Worm (Caenorhabditis elegans) whole organism, late embryonic: ENCODE measurements around the gene C25F6.1.

Experiments used
- C08G9.2 ChIP-seq: sonication (generic microtip); optimal IDR thresholded peaks from 2 replicates; lab custom pipeline; 2016; ENCODE audit warnings: mild to moderate bottlenecking, missing genetic modification characterization, moderate library complexity, missing compliant biosample characterization
- C38D4.7 ChIP-seq: fragments of 200-800 bp; sonication (Bioruptor generic); optimal IDR thresholded peaks from 2 replicates; lab custom pipeline; 2018; ENCODE audit warnings: mild to moderate bottlenecking, missing genetic modification characterization, moderate library complexity, missing compliant biosample characterization
- F13H6.1 ChIP-seq: sonication (generic microtip); optimal IDR thresholded peaks from 2 replicates; lab custom pipeline; 2016; ENCODE audit warnings: missing genetic modification characterization, missing compliant biosample characterization
- K09A11.1 ChIP-seq: sonication (generic microtip); optimal IDR thresholded peaks from 2 replicates; lab custom pipeline; 2017; ENCODE audit warnings: antibody characterized with exemption, mild to moderate bottlenecking, missing genetic modification characterization, missing compliant biosample characterization; ENCODE audit not compliant: insufficient read depth
- ama-1 ChIP-seq: fragments of 150-350 bp; optimal IDR thresholded peaks from 2 replicates; lab custom pipeline; 2014
- ceh-19 ChIP-seq: fragments of 200-800 bp; sonication (Bioruptor generic); optimal IDR thresholded peaks from 2 replicates; lab custom pipeline; 2018; ENCODE audit warnings: mild to moderate bottlenecking, missing genetic modification characterization, missing compliant biosample characterization
- ceh-22 ChIP-seq: sonication (generic microtip); optimal IDR thresholded peaks from 2 replicates; lab custom pipeline; 2017; ENCODE audit warnings: missing biosample characterization, missing genetic modification characterization
- ceh-24 ChIP-seq: sonication (generic microtip); optimal IDR thresholded peaks from 2 replicates; lab custom pipeline; 2016; ENCODE audit warnings: mild to moderate bottlenecking, missing genetic modification characterization, missing compliant biosample characterization
- ceh-48 ChIP-seq: sonication (generic microtip); optimal IDR thresholded peaks from 2 replicates; lab custom pipeline; 2016; ENCODE audit warnings: missing genetic modification characterization, inconsistent platforms, missing compliant biosample characterization
- ceh-6 ChIP-seq: fragments of 200-800 bp; sonication (Bioruptor generic); optimal IDR thresholded peaks from 2 replicates; lab custom pipeline; 2018; ENCODE audit warnings: mild to moderate bottlenecking, missing genetic modification characterization, missing compliant biosample characterization
- elt-2 ChIP-seq: sonication (generic microtip); optimal IDR thresholded peaks from 2 replicates; lab custom pipeline; 2016; ENCODE audit warnings: missing genetic modification reagents, missing genetic modification characterization, missing compliant biosample characterization
- elt-4 ChIP-seq: sonication (generic microtip); optimal IDR thresholded peaks from 2 replicates; lab custom pipeline; 2016; ENCODE audit warnings: missing genetic modification characterization, missing compliant biosample characterization
- eyg-1 ChIP-seq: sonication (generic microtip); optimal IDR thresholded peaks from 2 replicates; lab custom pipeline; 2016; ENCODE audit warnings: missing genotype, missing genetic modification characterization, missing compliant biosample characterization
- fax-1 ChIP-seq: sonication (generic microtip); optimal IDR thresholded peaks from 2 replicates; lab custom pipeline; 2016; ENCODE audit warnings: missing genotype, missing genetic modification characterization, missing compliant biosample characterization
- gmeb-2 ChIP-seq: sonication (generic microtip); optimal IDR thresholded peaks from 2 replicates; lab custom pipeline; 2016; ENCODE audit warnings: missing genetic modification characterization, inconsistent platforms, missing compliant biosample characterization
- hlh-30 ChIP-seq: sonication (generic microtip); optimal IDR thresholded peaks from 2 replicates; lab custom pipeline; 2017; ENCODE audit warnings: antibody characterized with exemption, missing genetic modification characterization, missing compliant biosample characterization; ENCODE audit not compliant: insufficient read depth
- hlh-8 ChIP-seq: sonication (generic microtip); optimal IDR thresholded peaks from 2 replicates; lab custom pipeline; 2016; ENCODE audit warnings: missing genotype, missing genetic modification characterization, missing compliant biosample characterization
- lim-6 ChIP-seq: sonication (generic microtip); optimal IDR thresholded peaks from 2 replicates; lab custom pipeline; 2016; ENCODE audit warnings: missing genetic modification characterization, missing compliant biosample characterization
- lin-11 ChIP-seq: fragments of 200-800 bp; sonication (Bioruptor generic); optimal IDR thresholded peaks from 2 replicates; lab custom pipeline; 2018; ENCODE audit warnings: mild to moderate bottlenecking, missing genetic modification characterization, missing compliant biosample characterization
- madf-2 ChIP-seq: sonication (generic microtip); optimal IDR thresholded peaks from 2 replicates; lab custom pipeline; 2017; ENCODE audit warnings: missing genetic modification characterization, missing compliant biosample characterization
- nfya-1 ChIP-seq: sonication (generic microtip); optimal IDR thresholded peaks from 2 replicates; lab custom pipeline; 2017; ENCODE audit warnings: missing genetic modification characterization, mild to moderate bottlenecking, missing compliant biosample characterization, antibody characterized with exemption, moderate library complexity
- nhr-232 ChIP-seq: sonication (generic microtip); optimal IDR thresholded peaks from 2 replicates; lab custom pipeline; 2016; ENCODE audit warnings: missing genetic modification characterization, missing compliant biosample characterization
- odd-2 ChIP-seq: sonication (generic microtip); optimal IDR thresholded peaks from 2 replicates; lab custom pipeline; 2017; ENCODE audit warnings: antibody characterized with exemption, mild to moderate bottlenecking, missing genetic modification characterization, missing compliant biosample characterization
- pat-9 ChIP-seq: fragments of 200-800 bp; sonication (Bioruptor generic); optimal IDR thresholded peaks from 2 replicates; lab custom pipeline; 2018; ENCODE audit warnings: mild to moderate bottlenecking, missing genetic modification characterization, moderate library complexity, missing compliant biosample characterization
- pax-1 ChIP-seq: fragments of 150-350 bp; optimal IDR thresholded peaks from 2 replicates; lab custom pipeline; 2014; ENCODE audit warnings: missing biosample characterization, missing genetic modification characterization
- pha-4 ChIP-seq: fragments of 150-350 bp; optimal IDR thresholded peaks from 2 replicates; lab custom pipeline; 2018; ENCODE audit warnings: missing biosample characterization, missing genetic modification reagents, missing genetic modification characterization
- ref-2 ChIP-seq: sonication (generic microtip); optimal IDR thresholded peaks from 2 replicates; lab custom pipeline; 2016; ENCODE audit warnings: missing genetic modification characterization, missing compliant biosample characterization
- sox-4 ChIP-seq: sonication (generic microtip); optimal IDR thresholded peaks from 2 replicates; lab custom pipeline; 2017; ENCODE audit warnings: mild to moderate bottlenecking, missing genetic modification characterization, inconsistent platforms, missing compliant biosample characterization
- syd-9 ChIP-seq: sonication (generic microtip); optimal IDR thresholded peaks from 2 replicates; lab custom pipeline; 2016; ENCODE audit warnings: mild to moderate bottlenecking, missing genetic modification characterization, moderate library complexity, missing compliant biosample characterization
- tbx-7 ChIP-seq: sonication (generic microtip); optimal IDR thresholded peaks from 2 replicates; lab custom pipeline; 2016; ENCODE audit warnings: missing genotype, missing genetic modification characterization, missing compliant biosample characterization
- unc-3 ChIP-seq, 2 experiments: fragments of 200-800 bp in 1 of 2; sonication (Bioruptor generic) in 1 of 2; sonication (generic microtip) in 1 of 2; conservative IDR thresholded peaks in 1 of 2; optimal IDR thresholded peaks in 1 of 2; 2 replicates each; pipeline versions ENCODE4 v1.3.6 to Lab custom; 2016 to 2022; ENCODE audit warnings: missing compliant biosample characterization in 2 of 2, missing genetic modification characterization in 2 of 2, missing genetic modification reagents in 1 of 2
- unc-86 ChIP-seq: sonication (generic microtip); optimal IDR thresholded peaks from 2 replicates; lab custom pipeline; 2016; ENCODE audit warnings: missing genetic modification characterization, missing compliant biosample characterization
- zip-5 ChIP-seq: sonication (generic microtip); optimal IDR thresholded peaks from 2 replicates; lab custom pipeline; 2016; ENCODE audit warnings: missing genetic modification characterization, missing compliant biosample characterization
- ztf-16 ChIP-seq: sonication (generic microtip); optimal IDR thresholded peaks from 2 replicates; lab custom pipeline; 2017; ENCODE audit warnings: missing genetic modification characterization, missing compliant biosample characterization

The C25F6.1 gene

DNA sequence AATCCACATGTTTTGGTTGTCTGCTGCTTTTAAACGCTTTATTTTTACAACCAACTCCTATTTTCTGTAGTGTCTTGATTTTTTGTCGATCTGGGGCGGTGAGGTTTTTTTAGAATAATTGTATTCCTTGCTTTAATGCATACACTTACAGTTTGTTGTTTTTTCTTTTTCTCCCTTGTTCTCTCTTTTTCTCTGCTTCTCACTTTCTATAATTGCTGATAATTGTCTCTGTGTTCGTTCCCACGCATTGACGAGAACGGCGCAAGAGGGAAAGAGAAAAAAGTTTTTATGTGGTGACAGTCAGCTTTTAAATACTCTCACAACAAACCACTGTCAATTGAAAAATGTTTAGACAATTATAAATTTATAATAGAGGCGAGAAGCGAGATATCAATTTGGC is 27.5 kb upstream of the C25F6.1 start:
- TF ChIP-seq odd-2 (tag; lab: Kevin White, UChicago) (no peak), gmeb-2 (no peak), K09A11.1 (no peak), syd-9 (tag; lab: Kevin White, UChicago) (no peak), ceh-22 (no peak), ama-1 (lab: Kevin White, UChicago) (no peak), C38D4.7 (GFP tag; lab: Kevin White, UChicago) (no peak), C08G9.2 (tag; lab: Kevin White, UChicago) (no peak), zip-5 (no peak)

DNA sequence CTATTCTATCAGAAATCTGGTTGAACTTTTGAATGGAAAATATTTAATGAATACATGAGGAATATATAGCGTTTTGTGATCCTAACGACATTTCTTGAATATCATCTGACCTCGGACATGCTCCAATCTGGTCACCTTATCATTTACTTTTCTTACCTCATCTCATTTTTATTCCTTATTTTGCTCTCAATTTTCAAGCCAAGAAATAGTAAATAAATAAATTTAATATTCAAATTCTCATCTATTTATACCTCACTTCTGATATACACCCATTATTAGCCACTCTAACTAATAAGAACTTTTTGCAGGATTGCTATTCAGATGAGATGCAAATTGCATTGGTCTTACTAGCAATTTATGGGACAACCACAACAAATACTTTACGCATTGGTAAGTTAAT is 25.4 kb upstream of the C25F6.1 start, which contains the start of gene ddr-1:
Gene ddr-1, plus strand, starts transcription at position 301 of the 400 bp plus-strand sequence.
- no peak for TF ChIP-seq hlh-8 (tag; lab: Kevin White, UChicago)
- no peak for TF ChIP-seq ceh-22
- no peak for TF ChIP-seq C38D4.7 (GFP tag; lab: Kevin White, UChicago)
- TF ChIP-seq elt-4: no peak
- no peak for TF ChIP-seq eyg-1 (tag; lab: Kevin White, UChicago)
- no peak for TF ChIP-seq pat-9 (tag; lab: Kevin White, UChicago)
- no peak for TF ChIP-seq pha-4 (tag; lab: Kevin White, UChicago)
- TF ChIP-seq ceh-19 (GFP tag; lab: Kevin White, UChicago): no peak
- TF ChIP-seq nhr-232 (tag; lab: Kevin White, UChicago): no peak
- TF ChIP-seq madf-2 (tag; lab: Kevin White, UChicago): no peak
- no peak for TF ChIP-seq lin-11 (tag; lab: Kevin White, UChicago)
- TF ChIP-seq, all 69 proteins: peak for 0

DNA sequence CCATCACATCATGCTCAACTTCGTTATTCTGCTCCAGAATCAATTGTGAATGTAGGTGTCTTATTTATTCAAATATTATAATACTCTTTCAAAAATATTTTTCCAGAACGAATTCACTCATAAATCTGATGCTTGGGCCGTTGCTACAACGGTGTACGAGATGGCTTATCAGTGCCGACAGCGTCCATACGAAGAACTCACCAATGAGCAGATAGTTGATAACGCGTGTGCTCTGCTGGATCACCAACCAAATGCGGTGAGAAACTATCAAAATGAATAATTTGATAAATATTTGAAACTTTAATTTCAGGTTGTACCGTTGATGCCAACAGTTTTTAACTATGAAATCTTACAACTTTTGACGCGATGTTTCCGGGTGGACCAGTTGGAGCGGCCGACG is 20.7 kb upstream of the C25F6.1 start:
- TF ChIP-seq ceh-48 (tag; lab: Kevin White, UChicago) (no peak), elt-2 (tag; lab: Kevin White, UChicago) (peak; percentile 71), sox-4 (tag; lab: Kevin White, UChicago) (no peak), fax-1 (tag; lab: Kevin White, UChicago) (no peak)

DNA sequence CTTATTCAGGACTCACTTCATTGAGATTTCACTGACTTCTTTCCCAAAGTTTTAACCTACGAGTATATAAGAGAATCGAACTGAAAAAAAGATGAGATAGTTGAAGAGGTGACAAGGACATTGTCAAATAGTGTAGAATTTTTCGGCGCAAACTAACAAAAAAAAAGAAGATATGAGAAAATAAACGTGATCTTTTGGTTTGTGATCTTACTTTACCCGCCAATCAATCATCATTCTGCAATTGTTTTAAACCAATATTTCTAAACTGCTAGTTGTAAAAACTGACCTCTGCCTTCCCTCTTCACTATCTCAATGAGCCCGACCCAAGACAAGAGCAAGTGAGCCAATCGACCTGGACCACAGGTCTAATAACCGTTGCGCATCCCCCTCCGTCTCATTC is 20.1 kb upstream of the C25F6.1 start:
- TF ChIP-seq ceh-6 (GFP tag; lab: Kevin White, UChicago): no peak
- TF ChIP-seq ref-2: no peak
- no peak for TF ChIP-seq tbx-7 (tag; lab: Kevin White, UChicago)

DNA sequence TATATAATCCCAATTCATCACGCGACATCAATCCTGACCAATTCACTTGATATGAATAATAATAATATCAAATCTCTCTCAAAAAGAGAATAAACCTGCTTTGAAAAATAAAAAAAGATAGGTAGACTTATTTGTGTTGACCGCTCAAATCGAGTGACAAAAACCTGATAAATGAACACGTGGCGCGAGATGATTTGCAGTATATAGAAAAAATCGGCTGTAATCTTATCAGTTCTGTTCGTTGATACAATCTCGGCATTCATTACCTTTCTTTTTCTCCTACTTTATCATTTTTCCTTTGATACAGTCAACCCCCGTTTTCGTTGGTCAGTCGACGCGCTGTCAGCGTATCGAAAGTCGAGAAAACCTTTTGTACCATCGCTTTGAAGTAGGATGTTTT is 19.0 kb upstream of the C25F6.1 start:
- peak; percentile 49 for TF ChIP-seq elt-2 (tag; lab: Kevin White, UChicago)
- no peak for TF ChIP-seq F13H6.1 (tag; lab: Kevin White, UChicago)

DNA sequence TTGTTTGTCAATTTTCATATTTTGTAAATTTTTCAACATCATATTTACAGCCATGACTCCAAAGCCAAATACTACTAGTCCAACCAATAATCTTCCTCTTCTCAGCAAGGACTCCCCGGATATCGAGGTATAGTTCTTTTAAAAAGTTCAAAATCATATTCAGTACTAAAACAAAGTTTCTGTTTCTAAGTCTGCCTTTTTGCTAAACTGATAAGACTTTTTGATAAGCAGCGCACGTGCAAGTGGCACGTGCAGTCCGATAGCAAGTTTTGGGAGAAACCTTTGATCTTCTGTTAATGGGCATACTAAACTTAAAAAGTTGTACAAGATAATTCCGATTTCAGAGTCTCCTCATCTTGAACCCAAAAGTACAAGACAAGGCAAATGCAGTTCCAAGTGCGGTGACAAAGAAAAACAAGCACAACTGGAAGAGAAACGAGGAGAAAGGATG is 18.4 kb upstream of the C25F6.1 start, which contains the start of gene dpyd-1:
Gene dpyd-1, plus strand, starts transcription at position 51 of the 451 bp plus-strand sequence.
- TF ChIP-seq ceh-48 (tag; lab: Kevin White, UChicago) (no peak), elt-2 (tag; lab: Kevin White, UChicago) (peak; percentile 81), pax-1 (tag; lab: Kevin White, UChicago) (no peak), gmeb-2 (no peak), ztf-16 (no peak), syd-9 (tag; lab: Kevin White, UChicago) (no peak), ceh-24 (no peak), lin-11 (tag; lab: Kevin White, UChicago) (no peak)

DNA sequence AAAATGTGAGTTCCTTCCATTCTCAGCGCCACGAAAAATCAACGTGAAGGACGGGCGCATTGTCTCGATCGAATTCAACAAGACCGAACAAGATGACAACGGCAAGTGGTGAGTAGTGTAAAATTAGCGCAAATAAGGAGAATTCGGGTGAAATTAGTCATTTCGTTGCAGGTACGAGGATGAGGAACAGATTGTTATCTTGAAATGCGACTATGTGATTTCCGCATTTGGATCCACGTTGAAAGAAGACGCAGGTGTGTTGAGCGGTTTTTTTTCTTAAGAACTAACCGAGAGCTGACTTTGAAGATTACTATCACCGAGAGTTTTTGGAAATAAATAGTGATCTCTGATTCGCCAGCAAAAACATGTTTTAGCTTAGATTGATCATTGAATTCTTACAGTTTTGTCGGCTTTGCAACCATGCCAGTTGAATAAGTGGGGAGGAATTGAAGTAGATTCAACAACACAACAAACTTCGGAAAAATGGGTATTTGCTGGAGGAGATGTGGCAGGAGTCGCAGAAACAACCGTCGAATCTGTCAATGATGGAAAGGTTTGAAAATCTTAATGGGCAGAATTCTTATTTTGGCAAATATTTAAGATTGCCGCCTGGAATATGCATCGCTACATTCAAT is 16.1 kb upstream of the C25F6.1 start:
- TF ChIP-seq sox-4 (tag; lab: Kevin White, UChicago): no peak
- TF ChIP-seq odd-2 (tag; lab: Kevin White, UChicago): no peak
- no peak for TF ChIP-seq ceh-22
- no peak for TF ChIP-seq unc-3 (GFP tag; conservative IDR thresholded peaks at IDR 0.05; lab: Robert Waterston, UW)
- no peak for TF ChIP-seq unc-3 (tag; optimal IDR thresholded peaks at IDR 0.05; lab: Kevin White, UChicago)
- TF ChIP-seq nfya-1: no peak
- TF ChIP-seq unc-86: no peak
- no peak for TF ChIP-seq nhr-232 (tag; lab: Kevin White, UChicago)
- no peak for TF ChIP-seq hlh-30
- no peak for TF ChIP-seq lim-6 (tag; lab: Kevin White, UChicago)
